Fruit fly (Drosophila melanogaster): Measurements from ENCODE around the gene Cpr23B.

DNA sequence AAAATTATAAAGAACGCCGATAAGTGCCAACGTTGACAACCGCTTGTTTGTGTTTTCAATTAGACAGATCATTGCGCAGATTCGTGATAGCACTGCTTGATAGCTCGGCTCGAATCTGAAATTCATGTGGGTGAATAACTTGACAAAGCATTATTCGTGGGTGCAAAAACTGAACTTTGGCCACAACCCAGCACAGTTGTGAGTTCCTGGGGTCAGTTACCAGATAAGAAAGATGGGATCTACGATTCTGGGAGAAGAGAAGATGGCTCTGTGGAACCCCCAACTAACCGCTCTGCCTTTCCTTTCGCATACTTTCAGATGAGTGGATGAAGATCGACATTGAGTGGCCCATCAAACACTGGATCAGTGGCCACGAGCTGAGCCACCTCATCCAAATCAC lies 27.4 kb upstream of the Cpr23B start:
- no peak for TF ChIP-seq cic (GFP tag; optimal IDR thresholded peaks at IDR 0.05)
- no peak for TF ChIP-seq CG7101 (tag; optimal IDR thresholded peaks at IDR 0.05)
- no peak for TF ChIP-seq CG1620 (GFP tag; optimal IDR thresholded peaks at IDR 0.05)
- TF ChIP-seq CG12768 (GFP tag; optimal IDR thresholded peaks at IDR 0.05) = no peak
- TF ChIP-seq CG33017 (tag; optimal IDR thresholded peaks at IDR 0.05) = no peak
- TF ChIP-seq toe (GFP tag; optimal IDR thresholded peaks at IDR 0.05) = no peak
- no peak for TF ChIP-seq kay (GFP tag; ENCODE audit: borderline replicate concordance)
- TF ChIP-seq CG7045 (GFP tag; optimal IDR thresholded peaks at IDR 0.05) = no peak
